Fruit fly (Drosophila melanogaster): ENCODE data around the gene Fer2LCH.

The Fer2LCH gene

DNA sequence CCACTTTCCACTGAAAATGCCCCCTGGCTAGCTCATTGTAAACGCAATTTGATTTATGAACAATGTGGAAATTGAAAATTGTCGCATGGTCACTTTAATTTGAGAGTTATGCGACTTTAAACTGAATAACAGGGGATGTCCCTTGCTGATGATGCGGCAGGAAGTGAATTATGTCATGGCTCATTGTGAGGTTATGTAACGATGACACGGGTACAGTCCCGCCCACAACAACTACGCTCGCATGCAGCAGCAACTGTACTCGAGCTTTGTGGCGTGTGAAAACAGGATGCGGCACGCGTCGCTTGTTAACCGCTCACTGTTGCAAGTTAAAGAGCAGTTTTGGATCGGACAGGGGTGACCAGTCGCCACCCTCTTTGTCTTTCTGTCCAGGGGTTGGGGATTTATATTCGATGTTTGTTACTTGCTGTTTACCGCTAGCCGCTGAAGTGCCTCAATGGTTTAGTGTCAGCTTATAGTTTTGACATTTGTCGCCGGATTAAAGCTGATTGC lies 29.2 kb downstream of the Fer2LCH start:
- no peak for TF ChIP-seq h (GFP tag; optimal IDR thresholded peaks at IDR 0.05)
- no peak for TF ChIP-seq OdsH (GFP tag; optimal IDR thresholded peaks at IDR 0.05)
- TF ChIP-seq Sp1 (GFP tag; optimal IDR thresholded peaks at IDR 0.05): no peak
- no peak for TF ChIP-seq Dfd (GFP tag; optimal IDR thresholded peaks at IDR 0.05)
- no peak for TF ChIP-seq GATAd (GFP tag; optimal IDR thresholded peaks at IDR 0.05)

DNA sequence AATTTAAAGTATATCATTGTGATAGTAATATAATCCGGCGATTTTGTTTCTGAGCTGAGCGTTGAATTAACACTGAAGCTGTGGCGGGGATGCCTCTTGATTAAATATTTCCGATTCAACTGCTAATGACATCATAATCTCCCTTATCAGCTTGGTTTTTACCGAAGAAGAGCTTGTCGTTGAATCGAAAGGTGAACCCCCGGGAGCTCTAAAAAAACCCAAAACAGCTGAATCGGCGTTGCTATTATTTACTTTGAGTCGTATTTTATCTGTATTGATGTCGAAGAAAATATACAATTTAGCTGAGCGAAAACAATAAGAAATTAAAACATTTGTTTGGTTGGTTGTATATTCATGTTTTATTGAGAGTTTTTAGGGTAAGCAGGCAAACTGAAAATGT lies 31.6 kb downstream of the Fer2LCH start:
- TF ChIP-seq Rel (GFP tag; optimal IDR thresholded peaks at IDR 0.05) (no peak), Rel (tag; optimal IDR thresholded peaks at IDR 0.05) (peak; percentile 98), Hr78 (GFP tag; optimal IDR thresholded peaks at IDR 0.05) (no peak)

DNA sequence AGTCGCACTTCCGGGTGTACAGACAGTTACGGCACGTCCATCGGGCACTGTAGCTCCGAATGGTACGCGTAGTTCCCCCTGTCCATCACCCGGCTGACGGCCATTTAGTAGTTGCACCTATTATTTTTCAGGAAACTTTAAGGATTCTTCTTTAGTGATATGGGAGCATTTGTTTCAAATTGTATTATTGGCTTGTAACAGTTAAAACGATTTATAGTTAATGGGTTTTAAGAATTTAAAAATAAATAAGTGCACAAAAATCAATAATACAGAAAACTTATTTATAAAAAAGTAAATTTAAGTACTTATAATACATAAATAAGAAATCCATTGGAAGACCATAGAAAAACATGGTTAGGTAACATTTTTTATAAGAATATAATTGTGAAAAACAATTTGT lies 35.3 kb downstream of the Fer2LCH start, which contains the start of the genes CG2217 and CG42740:
CG2217 (minus strand) TSS at position 101 of the 400 bp plus-strand sequence.
CG42740 (minus strand) TSS at position 101 of the 400 bp plus-strand sequence.
- TF ChIP-seq HLH106 (tag; optimal IDR thresholded peaks at IDR 0.05) (no peak), Hnf4 (GFP tag; optimal IDR thresholded peaks at IDR 0.05) (no peak), Myc (optimal IDR thresholded peaks at IDR 0.05) (no peak), Vsx2 (GFP tag; optimal IDR thresholded peaks at IDR 0.05; ENCODE audit: partially characterized antibody) (no peak), Hr83 (GFP tag; optimal IDR thresholded peaks at IDR 0.05; ENCODE audit: poor library complexity, severe bottlenecking) (no peak), ey (GFP tag; optimal IDR thresholded peaks at IDR 0.05) (no peak)

DNA sequence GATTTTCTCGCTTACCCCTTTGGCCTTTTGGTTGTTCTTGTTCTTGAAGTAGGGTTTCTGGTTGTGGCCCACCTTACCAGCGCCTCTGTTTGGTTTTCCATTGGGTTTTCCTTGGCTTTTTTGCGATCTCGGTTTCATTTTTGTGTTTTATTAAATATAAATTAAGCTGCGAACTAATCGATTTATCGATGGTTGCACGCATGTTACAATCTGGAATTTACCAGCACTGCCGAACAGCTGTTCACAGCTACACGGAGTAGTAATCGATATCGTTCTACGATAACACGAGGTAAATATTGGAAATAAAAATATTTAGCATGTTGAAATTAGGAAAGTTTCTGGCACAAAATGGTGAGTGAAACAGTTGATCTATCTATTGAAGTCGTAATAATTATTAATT lies 36.1 kb downstream of the Fer2LCH start, which contains the start of the genes CG15535 and mRpS18C:
CG15535 (minus strand) TSS at position 235 of the 400 bp plus-strand sequence.
mRpS18C (plus strand) TSS at position 280 of the 400 bp plus-strand sequence.
- TF ChIP-seq psq (GFP tag; optimal IDR thresholded peaks at IDR 0.05) (no peak), sage (GFP tag; optimal IDR thresholded peaks at IDR 0.05) (peak; percentile 50), Dfd (GFP tag; optimal IDR thresholded peaks at IDR 0.05) (no peak), rgr (GFP tag; optimal IDR thresholded peaks at IDR 0.05) (peak; percentile 44), Hr78 (GFP tag; optimal IDR thresholded peaks at IDR 0.05) (no peak), Dif (GFP tag; optimal IDR thresholded peaks at IDR 0.05; ENCODE audit: partially characterized antibody) (no peak), Rel (GFP tag; optimal IDR thresholded peaks at IDR 0.05) (no peak), Rel (tag; optimal IDR thresholded peaks at IDR 0.05) (peak; percentile 9), usp (GFP tag; optimal IDR thresholded peaks at IDR 0.05) (no peak)

DNA sequence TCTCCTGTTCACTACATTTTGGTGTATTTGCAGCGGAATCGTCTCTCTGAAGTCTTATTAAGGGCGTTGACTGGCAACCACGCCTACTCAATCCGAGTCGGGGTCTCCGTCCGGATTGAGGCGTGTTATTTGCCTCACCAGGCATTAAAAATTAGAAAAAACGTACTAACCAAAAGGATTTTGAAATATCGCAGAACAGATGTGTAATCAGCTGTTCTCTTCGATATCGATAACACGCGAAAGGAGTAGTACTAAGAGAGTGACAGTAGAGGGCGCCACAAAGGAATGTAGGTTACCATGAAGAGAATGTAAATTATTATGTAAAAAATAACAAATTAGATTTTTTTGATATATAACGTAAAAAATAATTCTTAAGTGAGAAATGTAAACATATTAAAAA lies 37.4 kb downstream of the Fer2LCH start, which contains the start of gene CG15536:
CG15536 (minus strand) TSS at position 170 of the 400 bp plus-strand sequence.
- TF ChIP-seq rgr (GFP tag; optimal IDR thresholded peaks at IDR 0.05): no peak
- TF ChIP-seq Myc (optimal IDR thresholded peaks at IDR 0.05): peak; percentile 54

DNA sequence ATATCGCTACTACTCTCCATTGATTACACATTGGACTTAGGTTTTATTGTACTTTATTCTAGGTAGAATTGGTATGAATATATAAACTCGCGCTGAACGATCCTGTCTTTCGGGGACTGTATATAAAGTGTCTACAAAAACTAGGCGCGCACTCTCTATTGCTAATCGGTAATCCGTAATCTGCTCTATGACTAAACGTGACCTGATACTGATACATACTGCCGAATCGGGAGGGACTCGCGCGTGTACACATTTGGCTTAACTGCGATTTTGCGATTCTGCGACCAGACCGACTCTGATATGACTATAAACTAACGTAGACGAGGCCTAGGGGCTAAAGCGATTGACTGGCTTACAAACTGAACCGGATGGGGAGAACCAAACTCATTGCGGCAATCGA lies 38.0 kb downstream of the Fer2LCH start:
- TF ChIP-seq N (GFP tag; optimal IDR thresholded peaks at IDR 0.05): no peak
- TF ChIP-seq dl (GFP tag; optimal IDR thresholded peaks at IDR 0.05; ENCODE audit: insufficient read depth in 1 of 2, partially characterized antibody in 2 of 2): no peak
- TF ChIP-seq h (GFP tag; optimal IDR thresholded peaks at IDR 0.05): no peak
- TF ChIP-seq Mio (GFP tag; optimal IDR thresholded peaks at IDR 0.05): no peak

DNA sequence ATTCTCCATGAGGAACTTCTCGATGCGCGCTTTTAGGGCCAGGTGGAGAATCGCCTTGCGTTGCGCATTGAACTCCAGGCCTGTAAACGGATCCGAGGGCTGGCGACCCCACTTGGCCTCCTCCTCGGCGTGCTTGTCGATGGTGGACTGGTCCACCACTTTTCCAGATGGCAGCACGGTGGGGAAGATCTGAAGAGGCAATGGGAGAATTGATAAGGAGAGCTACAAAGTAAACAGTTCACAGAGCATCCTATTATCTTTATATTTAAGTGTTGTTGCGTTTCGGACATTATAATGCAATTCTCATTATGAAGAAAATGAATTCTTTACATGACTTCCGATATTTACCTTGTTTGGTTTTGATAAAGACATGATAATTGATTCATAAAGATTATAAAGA lies 39.0 kb downstream of the Fer2LCH start:
- TF ChIP-seq br (GFP tag; optimal IDR thresholded peaks at IDR 0.05) (no peak), sv (GFP tag; optimal IDR thresholded peaks at IDR 0.05) (no peak), Hr83 (GFP tag; optimal IDR thresholded peaks at IDR 0.05; ENCODE audit: poor library complexity, severe bottlenecking) (no peak), dsf (GFP tag; optimal IDR thresholded peaks at IDR 0.05; ENCODE audit: borderline replicate concordance) (no peak), ey (GFP tag; optimal IDR thresholded peaks at IDR 0.05) (no peak), Abd-B (GFP tag; optimal IDR thresholded peaks at IDR 0.05) (no peak)

Measured in whole organism, wandering third instar larva.